Worm (Caenorhabditis elegans) whole organism, L4 larva: ENCODE results near the gene Y46G5A.47.

Source experiments
- dpl-1 ChIP-seq: fragments of 150-350 bp; optimal IDR thresholded peaks from 2 replicates; lab custom pipeline; 2014; ENCODE audit warnings: missing biosample characterization, missing genetic modification reagents, missing genetic modification characterization
- hlh-11 ChIP-seq: fragments of 200-800 bp; sonication (Bioruptor generic); optimal IDR thresholded peaks from 2 replicates; lab custom pipeline; 2018; ENCODE audit warnings: mild to moderate bottlenecking, missing genetic modification characterization, missing compliant biosample characterization
- snpc-4 ChIP-seq: fragments of 150-350 bp; optimal IDR thresholded peaks from 2 replicates; lab custom pipeline; 2014; ENCODE audit warnings: missing biosample characterization, missing genetic modification characterization
- zfp-3 ChIP-seq: fragments of 200-800 bp; sonication (Bioruptor generic); conservative IDR thresholded peaks from 2 replicates; pipeline ENCODE4 v1.3.6; 2022; ENCODE audit warnings: missing genetic modification reagents, missing genetic modification characterization, missing compliant biosample characterization

DNA sequence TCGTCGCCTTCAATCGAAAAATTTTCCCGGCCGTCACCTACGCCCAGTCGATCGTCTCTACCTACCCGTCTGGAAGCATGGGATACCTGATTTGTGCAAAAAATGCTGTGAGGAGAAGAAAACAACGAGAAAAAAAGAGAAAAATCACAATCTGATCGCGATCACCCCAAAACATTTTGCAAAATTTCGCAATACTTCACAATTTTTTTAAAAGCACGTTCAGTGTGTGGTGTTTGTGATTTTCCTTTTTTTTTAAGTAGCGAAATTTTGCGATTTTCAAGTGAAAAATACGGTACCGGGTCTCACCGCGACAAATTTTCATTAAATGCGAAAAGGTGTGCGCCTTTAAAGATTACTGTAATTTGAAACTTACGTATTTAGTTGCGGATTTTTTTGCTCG, 4.6 kb upstream of the Y46G5A.47 start:
- TF ChIP-seq snpc-4 (no peak), hlh-11 (tag; lab: Kevin White, UChicago) (no peak), dpl-1 (GFP tag; lab: Kevin White, UChicago) (no peak), zfp-3 (GFP tag; lab: Robert Waterston, UW) (no peak)
